Fruit fly (Drosophila melanogaster) whole organism, embryonic: ENCODE results near the gene Or9a.

Experiments used
- CG11695 ChIP-seq: fragments of 200-800 bp; sonication (Bioruptor generic); IDR thresholded peaks from 3 replicates; pipeline ENCODE4 v1.3.6; 2022; ENCODE audit warnings: missing biosample characterization, missing genetic modification characterization
- CG12391 ChIP-seq: fragments of 200-800 bp; sonication (Bioruptor generic); optimal IDR thresholded peaks from 3 replicates; lab custom pipeline; 2018; ENCODE audit warnings: missing biosample characterization, mild to moderate bottlenecking, missing genetic modification characterization, moderate library complexity
- CoRest ChIP-seq: fragments of 200-800 bp; sonication (Bioruptor generic); optimal IDR thresholded peaks from 3 replicates; lab custom pipeline; 2018; ENCODE audit warnings: missing biosample characterization, mild to moderate bottlenecking, missing genetic modification characterization, moderate library complexity
- Hmr ChIP-seq: fragments of 200-800 bp; sonication (Bioruptor generic); optimal IDR thresholded peaks from 3 replicates; lab custom pipeline; 2017; ENCODE audit warnings: mild to moderate bottlenecking, missing biosample characterization, missing genetic modification reagents, missing genetic modification characterization
- Hr78 ChIP-seq, 2 experiments: fragments of 200-800 bp in 1 of 2; fragments of >200 bp in 1 of 2; sonication (Bioruptor generic) in 1 of 2; optimal IDR thresholded peaks; 2 replicates each; lab custom pipeline; 2017 to 2019; ENCODE audit warnings: missing biosample characterization in 2 of 2, missing genetic modification characterization in 2 of 2, mild to moderate bottlenecking in 1 of 2, moderate library complexity in 1 of 2
- Max ChIP-seq: fragments of 200-800 bp; sonication (Bioruptor generic); optimal IDR thresholded peaks from 2 replicates; lab custom pipeline; 2016; ENCODE audit warnings: missing biosample characterization, mild to moderate bottlenecking, missing genetic modification characterization
- NK7.1 ChIP-seq: fragments of 200-800 bp; sonication (Bioruptor generic); optimal IDR thresholded peaks from 3 replicates; lab custom pipeline; 2016; ENCODE audit warnings: missing biosample characterization, missing genetic modification characterization
- Pdp1 ChIP-seq, 2 experiments: fragments of 200-800 bp; sonication (Bioruptor generic); optimal IDR thresholded peaks; 3 replicates each; lab custom pipeline; 2016; ENCODE audit warnings: missing biosample characterization in 2 of 2, missing genetic modification characterization in 2 of 2, mild to moderate bottlenecking in 1 of 2, moderate library complexity in 1 of 2
- crol ChIP-seq: fragments of 200-800 bp; sonication (Bioruptor generic); IDR thresholded peaks from 2 replicates; pipeline ENCODE4 v1.3.6; 2022; ENCODE audit warnings: missing biosample characterization, missing genetic modification characterization
- gt ChIP-seq: fragments of 200-800 bp; sonication (Bioruptor generic); IDR thresholded peaks from 2 replicates; pipeline ENCODE4 v1.3.6; 2022; ENCODE audit warnings: missing biosample characterization, missing genetic modification characterization
- h ChIP-seq: fragments of >200 bp; optimal IDR thresholded peaks from 2 replicates; lab custom pipeline; 2017
- stwl ChIP-seq: fragments of 200-800 bp; sonication (Bioruptor generic); optimal IDR thresholded peaks from 3 replicates; lab custom pipeline; 2018; ENCODE audit warnings: missing biosample characterization, mild to moderate bottlenecking, missing genetic modification characterization, moderate library complexity

dm6 chrX:10496319-10496718 lies 36.8 kb upstream of the Or9a start:
- TF ChIP-seq Hr78 (GFP tag; optimal IDR thresholded peaks at IDR 0.05; lab: Kevin White, UChicago) (no peak), CG11695 (no peak), stwl (no peak), NK7.1 (no peak), Hmr (GFP tag; lab: Kevin White, UChicago) (no peak), gt (GFP tag; lab: Robert Waterston, UW) (no peak), CG12391 (tag; lab: Kevin White, UChicago) (no peak), h (lab: Kevin White, UChicago) (no peak), Pdp1 (GFP tag; optimal IDR thresholded peaks at IDR 0.05; lab: Kevin White, UChicago) (peak in 1 of 2 experiments; percentile 60), Max (GFP tag; lab: Kevin White, UChicago) (no peak), crol (GFP tag; lab: Robert Waterston, UW) (no peak), CoRest (tag; lab: Kevin White, UChicago) (no peak)
